Worm (Caenorhabditis elegans): ENCODE data around the gene nhr-50.

- TF ChIP-seq elt-3 (tag; optimal IDR thresholded peaks at IDR 0.05) = no peak
- no peak for TF ChIP-seq sptf-1 (tag; optimal IDR thresholded peaks at IDR 0.05)
- no peak for TF ChIP-seq nhr-28 (tag; optimal IDR thresholded peaks at IDR 0.05)
- TF ChIP-seq snpc-4 (tag; optimal IDR thresholded peaks at IDR 0.05) = no peak
- no peak for TF ChIP-seq bed-3 (GFP tag; optimal IDR thresholded peaks at IDR 0.05)
- TF ChIP-seq lsy-2 (tag; optimal IDR thresholded peaks at IDR 0.05) = no peak
- TF ChIP-seq nhr-2 (tag; optimal IDR thresholded peaks at IDR 0.05) = no peak
- TF ChIP-seq nhr-237 (tag; optimal IDR thresholded peaks at IDR 0.05) = no peak
- TF ChIP-seq ham-2 (GFP tag; optimal IDR thresholded peaks at IDR 0.05) = no peak
- no peak for TF ChIP-seq ztf-11 (tag; optimal IDR thresholded peaks at IDR 0.05)
- no peak for TF ChIP-seq nhr-12 (tag; optimal IDR thresholded peaks at IDR 0.05)
- no peak for TF ChIP-seq ces-1 (GFP tag; optimal IDR thresholded peaks at IDR 0.05)
- no peak for TF ChIP-seq unc-39 (tag; optimal IDR thresholded peaks at IDR 0.05)
- no peak for TF ChIP-seq mep-1 (tag; optimal IDR thresholded peaks at IDR 0.05)
Measured at ce11 chrV:16023559-16023958, 23.1 kb upstream of the nhr-50 start.

All from whole organism, mixed stage, embryonic.